Worm (Caenorhabditis elegans): ENCODE results near the gene T04F8.7.

The T04F8.7 gene

ce11 chrX:11630499-11630898 lies 50.3 kb downstream of the T04F8.7 start:
- TF ChIP-seq zip-11 (GFP tag; IDR thresholded peaks at IDR 0.05) (no peak), aha-1 (tag) (peak; percentile 30), ctbp-1 (GFP tag; IDR thresholded peaks at IDR 0.05) (0 out of 2 replicates have a peak, but pooled peaks have one; percentile 23), dve-1 (tag; optimal IDR thresholded peaks at IDR 0.05; ENCODE audit: insufficient read depth) (no peak), jun-1 (tag; optimal IDR thresholded peaks at IDR 0.05) (no peak), set-16 (GFP tag; IDR thresholded peaks at IDR 0.05) (no peak), hmg-1.1 (GFP tag; IDR thresholded peaks at IDR 0.05) (0 out of 2 replicates have a peak, but pooled peaks have one; percentile 24), egl-43 (GFP tag; IDR thresholded peaks at IDR 0.05) (no peak), F37D6.2 (tag; optimal IDR thresholded peaks at IDR 0.05) (no peak), cey-2 (tag; optimal IDR thresholded peaks at IDR 0.05; ENCODE audit: borderline replicate concordance, insufficient read depth) (no peak), tag-97 (GFP tag; IDR thresholded peaks at IDR 0.05) (no peak), ces-1 (GFP tag; optimal IDR thresholded peaks at IDR 0.05) (no peak)

DNA sequence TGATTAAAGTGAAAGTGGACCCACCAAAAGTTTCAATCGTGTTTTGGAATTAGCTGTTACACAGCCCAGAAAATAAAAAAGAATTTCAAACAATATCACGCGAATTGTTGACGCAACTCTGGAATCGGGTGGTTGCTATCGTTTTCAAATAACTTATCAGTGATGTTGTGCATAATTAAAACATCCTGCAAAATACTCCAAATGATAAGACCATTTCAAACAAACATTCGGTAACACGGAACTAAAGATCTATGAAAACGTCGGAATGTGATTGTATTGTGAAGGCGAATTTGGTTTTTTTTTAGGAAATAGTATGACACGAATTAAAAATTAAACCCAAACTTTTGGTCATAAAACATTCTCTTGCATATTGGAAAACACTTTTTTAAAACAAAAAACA lies 52.2 kb downstream of the T04F8.7 start, which contains the start of gene spp-30:
spp-30 (minus strand) TSS at position 101 of the 400 bp plus-strand sequence.
- no peak for TF ChIP-seq T26A8.4 (GFP tag; IDR thresholded peaks at IDR 0.05)
